Worm (Caenorhabditis elegans) whole organism, L3 larva: ENCODE results near the gene F36G9.13.

ENCODE experiments used
- nhr-23 ChIP-seq: fragments of 150-350 bp; optimal IDR thresholded peaks from 2 replicates; lab custom pipeline; 2014; ENCODE audit warnings: missing biosample characterization, missing genetic modification reagents, missing genetic modification characterization
- unc-62 ChIP-seq: fragments of 150-350 bp; sonication (generic microtip); optimal IDR thresholded peaks from 4 replicates; lab custom pipeline; 2014; ENCODE audit warnings: missing biosample characterization, missing genetic modification reagents, missing genetic modification characterization

DNA sequence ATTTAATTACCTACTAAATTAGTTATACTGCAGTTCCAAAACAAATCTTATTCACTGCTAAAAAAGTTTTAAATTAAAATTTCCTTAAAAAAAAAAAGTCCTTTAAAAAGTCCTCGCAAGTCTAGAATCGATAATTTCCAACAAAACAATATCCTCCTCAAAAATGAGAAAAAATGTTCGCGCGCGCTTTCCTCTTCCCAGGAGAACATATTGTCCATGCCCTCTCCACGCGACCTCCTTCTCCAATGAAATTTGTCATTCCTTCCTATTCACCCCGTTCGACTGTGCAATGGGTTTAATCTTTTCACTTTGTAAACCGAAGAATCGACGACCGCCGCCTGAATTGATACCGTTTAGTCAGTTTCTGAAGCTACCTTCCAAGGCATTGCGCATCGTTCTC lies 53.1 kb downstream of the F36G9.13 start, which contains the start of gene T10C6.10:
- TF ChIP-seq nhr-23 (tag; lab: Kevin White, UChicago) (no peak), unc-62 (GFP tag; lab: Kevin White, UChicago) (no peak)
